Fruit fly (Drosophila melanogaster) Kc167 (cell line): ENCODE measurements around the gene CapaR.

Experiments used
- Sin3A ChIP-seq: fragments of >200 bp; optimal IDR thresholded peaks from 2 replicates; lab custom pipeline; 2018; ENCODE audit warnings: missing external identifiers
- insv ChIP-seq: fragments of >200 bp; optimal IDR thresholded peaks from 3 replicates; lab custom pipeline; 2018; ENCODE audit warnings: missing external identifiers
- ttk ChIP-seq: sonication (Bioruptor generic); optimal IDR thresholded peaks from 2 replicates; lab custom pipeline; 2017; ENCODE audit warnings: missing external identifiers

DNA sequence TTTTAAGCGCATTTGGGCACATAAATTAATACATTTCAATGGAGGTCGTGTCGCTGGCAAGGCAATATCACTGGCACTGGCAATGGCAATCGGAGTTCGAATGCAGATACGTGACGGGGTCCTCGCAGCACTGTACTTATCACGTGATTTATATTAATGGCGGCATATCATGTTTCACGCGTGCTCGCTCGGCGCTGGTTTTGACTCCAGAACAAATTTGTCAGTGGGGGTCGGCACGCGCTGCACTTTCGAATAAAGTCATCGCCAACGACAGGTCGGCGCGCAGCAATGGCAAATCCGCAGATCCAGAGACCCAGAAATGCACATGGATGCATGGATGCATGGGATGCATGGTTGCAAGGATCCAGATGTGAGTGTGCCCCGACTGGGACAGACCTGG lies 29.3 kb upstream of the CapaR start:
- TF ChIP-seq insv (no peak), ttk (no peak), Sin3A (lab: Kevin White, UChicago) (no peak)
